Fruit fly (Drosophila melanogaster) whole organism, embryonic: ENCODE measurements around the gene CG33932.
A peak's percentile ranks its signal among the peaks of the same experiment; 100 is the strongest.

ENCODE experiments used
- Ada2b ChIP-seq: fragments of 200-800 bp; sonication (Bioruptor generic); IDR thresholded peaks from 2 replicates; pipeline ENCODE4 v1.3.6; 2022; ENCODE audit warnings: missing biosample characterization, missing genetic modification characterization
- Asciz ChIP-seq: fragments of 200-800 bp; sonication (Bioruptor generic); optimal IDR thresholded peaks from 2 replicates; lab custom pipeline; 2017; ENCODE audit warnings: missing biosample characterization, mild to moderate bottlenecking, missing genetic modification characterization, missing genetic modification reagents
- CG10321 ChIP-seq: fragments of 200-800 bp; sonication (Bioruptor generic); IDR thresholded peaks from 2 replicates; pipeline ENCODE4 v1.3.6; 2022; ENCODE audit warnings: missing biosample characterization, missing genetic modification characterization
- CG10431 ChIP-seq: fragments of 200-800 bp; sonication (Bioruptor generic); optimal IDR thresholded peaks from 3 replicates; lab custom pipeline; 2018; ENCODE audit warnings: missing biosample characterization, mild to moderate bottlenecking, missing genetic modification characterization
- CG12155 ChIP-seq: fragments of 200-800 bp; sonication (Bioruptor generic); optimal IDR thresholded peaks from 3 replicates; lab custom pipeline; 2016; ENCODE audit warnings: missing biosample characterization, missing genetic modification characterization
- CG13296 ChIP-seq: fragments of 200-800 bp; sonication (Bioruptor generic); optimal IDR thresholded peaks from 3 replicates; lab custom pipeline; 2018; ENCODE audit warnings: missing biosample characterization, mild to moderate bottlenecking, missing genetic modification characterization
- CG1529 ChIP-seq: fragments of 200-800 bp; sonication (Bioruptor generic); optimal IDR thresholded peaks from 3 replicates; lab custom pipeline; 2018; ENCODE audit warnings: missing biosample characterization, missing genetic modification characterization
- CG15514 ChIP-seq: fragments of 200-800 bp; sonication (Bioruptor generic); optimal IDR thresholded peaks from 3 replicates; lab custom pipeline; 2017; ENCODE audit warnings: missing biosample characterization, missing genetic modification characterization, mild to moderate bottlenecking, moderate library complexity, missing genetic modification reagents
- CG16815 ChIP-seq: fragments of 200-800 bp; sonication (Bioruptor generic); optimal IDR thresholded peaks from 3 replicates; lab custom pipeline; 2017; ENCODE audit warnings: missing biosample characterization, mild to moderate bottlenecking, missing genetic modification characterization
- CG2875 ChIP-seq: fragments of 200-800 bp; sonication (Bioruptor generic); optimal IDR thresholded peaks from 2 replicates; lab custom pipeline; 2017; ENCODE audit warnings: missing biosample characterization, mild to moderate bottlenecking, missing genetic modification characterization, missing genetic modification reagents
- CG31224 ChIP-seq: fragments of 200-800 bp; sonication (Bioruptor generic); IDR thresholded peaks from 2 replicates; pipeline ENCODE4 v1.3.6; 2022; ENCODE audit warnings: missing biosample characterization, missing genetic modification characterization
- CG31441 ChIP-seq: fragments of 200-800 bp; sonication (Bioruptor generic); IDR thresholded peaks from 2 replicates; pipeline ENCODE4 v1.3.6; 2022; ENCODE audit warnings: missing biosample characterization, missing genetic modification characterization
- CG4707 ChIP-seq: fragments of 200-800 bp; sonication (Bioruptor generic); optimal IDR thresholded peaks from 2 replicates; lab custom pipeline; 2018; ENCODE audit warnings: missing biosample characterization, mild to moderate bottlenecking, missing genetic modification characterization, moderate library complexity
- CG6272 ChIP-seq: fragments of 200-800 bp; sonication (Bioruptor generic); IDR thresholded peaks from 2 replicates; pipeline ENCODE4 v1.3.6; 2022; ENCODE audit warnings: missing biosample characterization, missing genetic modification characterization
- CG7786 ChIP-seq: fragments of 200-800 bp; sonication (Bioruptor generic); optimal IDR thresholded peaks from 2 replicates; lab custom pipeline; 2016; ENCODE audit warnings: missing biosample characterization, missing genetic modification characterization
- CG9437 ChIP-seq: fragments of 200-800 bp; sonication (Bioruptor generic); optimal IDR thresholded peaks from 2 replicates; lab custom pipeline; 2018; ENCODE audit warnings: missing biosample characterization, mild to moderate bottlenecking, missing genetic modification characterization
- CG9727 ChIP-seq: fragments of 200-800 bp; sonication (Bioruptor generic); optimal IDR thresholded peaks from 3 replicates; lab custom pipeline; 2017; ENCODE audit warnings: missing biosample characterization, mild to moderate bottlenecking, missing genetic modification characterization
- CkIIα-i1 ChIP-seq: fragments of 200-800 bp; sonication (Bioruptor generic); IDR thresholded peaks from 2 replicates; pipeline ENCODE4 v1.3.6; 2022; ENCODE audit warnings: missing biosample characterization, missing genetic modification characterization
- Dbx ChIP-seq: fragments of 200-800 bp; sonication (Bioruptor generic); IDR thresholded peaks from 3 replicates; pipeline ENCODE4 v1.3.6; 2022; ENCODE audit warnings: missing biosample characterization, missing genetic modification characterization
- E2f1 ChIP-seq: fragments of 200-800 bp; sonication (Bioruptor generic); IDR thresholded peaks from 2 replicates; pipeline ENCODE4 v1.3.6; 2022; ENCODE audit warnings: missing biosample characterization, missing genetic modification characterization
- HLH54F ChIP-seq: fragments of 200-800 bp; sonication (Bioruptor generic); optimal IDR thresholded peaks from 3 replicates; lab custom pipeline; 2016; ENCODE audit warnings: missing biosample characterization, missing genetic modification characterization
- MESR4 ChIP-seq: fragments of 200-800 bp; sonication (Bioruptor generic); optimal IDR thresholded peaks from 2 replicates; lab custom pipeline; 2018; ENCODE audit warnings: missing biosample characterization, mild to moderate bottlenecking, missing genetic modification characterization, moderate library complexity
- NFAT ChIP-seq: fragments of 200-800 bp; sonication (Bioruptor generic); IDR thresholded peaks from 2 replicates; pipeline ENCODE4 v1.3.6; 2022; ENCODE audit warnings: missing biosample characterization, missing genetic modification characterization
- Six4 ChIP-seq: fragments of 200-800 bp; sonication (Bioruptor generic); optimal IDR thresholded peaks from 2 replicates; lab custom pipeline; 2016; ENCODE audit warnings: missing biosample characterization, missing genetic modification characterization
- Sry-δ ChIP-seq: fragments of 200-800 bp; sonication (Bioruptor generic); optimal IDR thresholded peaks from 2 replicates; lab custom pipeline; 2016; ENCODE audit warnings: missing biosample characterization, missing genetic modification characterization
- Xbp1 ChIP-seq: fragments of 200-800 bp; sonication (Bioruptor generic); optimal IDR thresholded peaks from 3 replicates; lab custom pipeline; 2016; ENCODE audit warnings: missing biosample characterization, mild to moderate bottlenecking, missing genetic modification characterization
- btn ChIP-seq: fragments of 200-800 bp; sonication (Bioruptor generic); optimal IDR thresholded peaks from 2 replicates; lab custom pipeline; 2016; ENCODE audit warnings: missing biosample characterization, missing genetic modification characterization
- cad ChIP-seq: fragments of >200 bp; optimal IDR thresholded peaks from 2 replicates; lab custom pipeline; 2017; ENCODE audit warnings: missing biosample characterization, missing genetic modification characterization
- crc ChIP-seq: fragments of 200-800 bp; sonication (Bioruptor generic); optimal IDR thresholded peaks from 2 replicates; lab custom pipeline; 2016; ENCODE audit warnings: missing biosample characterization, missing genetic modification characterization
- cwo ChIP-seq: fragments of 200-800 bp; sonication (Bioruptor generic); optimal IDR thresholded peaks from 3 replicates; lab custom pipeline; 2017; ENCODE audit warnings: missing biosample characterization, missing genetic modification characterization, mild to moderate bottlenecking, moderate library complexity, missing genetic modification reagents
- dan ChIP-seq: fragments of 200-800 bp; sonication (Bioruptor generic); IDR thresholded peaks from 2 replicates; pipeline ENCODE4 v1.3.6; 2022; ENCODE audit warnings: missing biosample characterization, missing genetic modification characterization
- esg ChIP-seq: fragments of 200-800 bp; sonication (Bioruptor generic); conservative IDR thresholded peaks from 2 replicates; pipeline ENCODE4 v1.3.6; 2022; ENCODE audit warnings: missing biosample characterization, missing genetic modification characterization
- ind ChIP-seq: fragments of 200-800 bp; sonication (Bioruptor generic); optimal IDR thresholded peaks from 3 replicates; lab custom pipeline; 2016; ENCODE audit warnings: missing biosample characterization, missing genetic modification characterization
- knrl ChIP-seq: fragments of 200-800 bp; sonication (Bioruptor generic); IDR thresholded peaks from 3 replicates; pipeline ENCODE4 v1.3.6; 2022; ENCODE audit warnings: missing biosample characterization, missing genetic modification characterization; ENCODE audit not compliant: partially characterized antibody
- lab ChIP-seq: fragments of 200-800 bp; sonication (Bioruptor generic); optimal IDR thresholded peaks from 3 replicates; lab custom pipeline; 2017; ENCODE audit warnings: missing biosample characterization, missing genetic modification characterization, mild to moderate bottlenecking, moderate library complexity, missing genetic modification reagents
- lilli ChIP-seq: fragments of 200-800 bp; sonication (Bioruptor generic); optimal IDR thresholded peaks from 3 replicates; lab custom pipeline; 2016; ENCODE audit warnings: missing biosample characterization, missing genetic modification characterization
- nom ChIP-seq: fragments of 200-800 bp; sonication (Bioruptor generic); optimal IDR thresholded peaks from 2 replicates; lab custom pipeline; 2017; ENCODE audit warnings: missing biosample characterization, missing genetic modification characterization, mild to moderate bottlenecking, moderate library complexity, missing genetic modification reagents
- oc ChIP-seq: fragments of 200-800 bp; sonication (Bioruptor generic); optimal IDR thresholded peaks from 2 replicates; lab custom pipeline; 2018; ENCODE audit warnings: missing biosample characterization, mild to moderate bottlenecking, missing genetic modification characterization, moderate library complexity
- pan ChIP-seq, 4 experiments: fragments of >200 bp in 3 of 4; fragments of 200-800 bp in 1 of 4; sonication (Bioruptor generic) in 1 of 4; optimal IDR thresholded peaks in 3 of 4; IDR thresholded peaks in 1 of 4; 2 replicates each; pipeline versions ENCODE4 v1.3.6 to Lab custom; 2017 to 2022; ENCODE audit warnings: missing biosample characterization in 2 of 4, missing genetic modification characterization in 2 of 4, mixed read lengths in 1 of 4
- pb ChIP-seq: fragments of 200-800 bp; sonication (Bioruptor generic); optimal IDR thresholded peaks from 3 replicates; lab custom pipeline; 2016; ENCODE audit warnings: missing biosample characterization, missing genetic modification characterization
- pros ChIP-seq: fragments of 200-800 bp; sonication (Bioruptor generic); optimal IDR thresholded peaks from 3 replicates; lab custom pipeline; 2019; ENCODE audit warnings: missing biosample characterization, mild to moderate bottlenecking, missing genetic modification characterization, moderate library complexity
- ro ChIP-seq: fragments of 200-800 bp; sonication (Bioruptor generic); IDR thresholded peaks from 2 replicates; pipeline ENCODE4 v1.3.6; 2022; ENCODE audit warnings: missing biosample characterization, missing genetic modification characterization
- row ChIP-seq: fragments of 200-800 bp; sonication (Bioruptor generic); IDR thresholded peaks from 3 replicates; pipeline ENCODE4 v1.3.6; 2022; ENCODE audit warnings: missing biosample characterization, missing genetic modification characterization
- salm ChIP-seq: fragments of 200-800 bp; sonication (Bioruptor generic); optimal IDR thresholded peaks from 2 replicates; lab custom pipeline; 2018; ENCODE audit warnings: missing biosample characterization, mild to moderate bottlenecking, missing genetic modification characterization
- scrt ChIP-seq: fragments of 200-800 bp; sonication (Bioruptor generic); optimal IDR thresholded peaks from 2 replicates; lab custom pipeline; 2018; ENCODE audit warnings: missing biosample characterization, mild to moderate bottlenecking, missing genetic modification characterization, moderate library complexity
- trem ChIP-seq: fragments of 200-800 bp; optimal IDR thresholded peaks from 3 replicates; lab custom pipeline; 2019; ENCODE audit warnings: missing biosample characterization, mild to moderate bottlenecking, missing genetic modification characterization, moderate library complexity
- vvl ChIP-seq: fragments of 200-800 bp; sonication (Bioruptor generic); IDR thresholded peaks from 2 replicates; pipeline ENCODE4 v1.3.6; 2022; ENCODE audit warnings: missing biosample characterization, missing genetic modification characterization
- wdn ChIP-seq: fragments of 200-800 bp; sonication (Bioruptor generic); IDR thresholded peaks from 2 replicates; pipeline ENCODE4 v1.3.6; 2022; ENCODE audit warnings: missing biosample characterization, missing genetic modification characterization
- wor ChIP-seq: fragments of 200-800 bp; sonication (Bioruptor generic); IDR thresholded peaks from 2 replicates; pipeline ENCODE4 v1.3.6; 2022; ENCODE audit warnings: missing biosample characterization, missing genetic modification characterization
- zen ChIP-seq: fragments of 200-800 bp; sonication (Bioruptor generic); optimal IDR thresholded peaks from 3 replicates; lab custom pipeline; 2018; ENCODE audit warnings: missing biosample characterization, mild to moderate bottlenecking, missing genetic modification characterization, moderate library complexity

Gene CG33932

dm6 chrX:19744003-19744488 is at the start of gene CG33932, which contains the start of the genes CG18809, COX6B and Rpp20 (continued):
- no peak for TF ChIP-seq Ada2b (GFP tag; lab: Robert Waterston, UW)
- peak; percentile 25 for TF ChIP-seq CG16815
- peak; percentile 70 for TF ChIP-seq HLH54F (GFP tag; lab: Kevin White, UChicago)
- TF ChIP-seq knrl (GFP tag; lab: Robert Waterston, UW): peak; percentile 96
- TF ChIP-seq nom: peak; percentile 42
- TF ChIP-seq btn (GFP tag; lab: Kevin White, UChicago): no peak
- peak; percentile 53 for TF ChIP-seq CG9727 (GFP tag; lab: Kevin White, UChicago)
- no peak for TF ChIP-seq CG2875 (GFP tag; lab: Kevin White, UChicago)
- TF ChIP-seq CG10321 (GFP tag; lab: Robert Waterston, UW): peak; percentile 46; the same call in 1 of the 2 replicates
- peak; percentile 77 for TF ChIP-seq lilli (GFP tag; lab: Kevin White, UChicago)
- TF ChIP-seq CG13296: peak; percentile 49
- peak; percentile 66 for TF ChIP-seq wdn (GFP tag; lab: Robert Waterston, UW)
- TF ChIP-seq ind (GFP tag; lab: Kevin White, UChicago): peak; percentile 59
- TF ChIP-seq wor: no peak
- TF ChIP-seq MESR4 (GFP tag; lab: Kevin White, UChicago): peak; percentile 97
- TF ChIP-seq cad (GFP tag; lab: Kevin White, UChicago): no peak
- peak; percentile 68 for TF ChIP-seq row
- peak; percentile 74 for TF ChIP-seq Xbp1 (GFP tag; lab: Kevin White, UChicago)
- peak; percentile 80 for TF ChIP-seq lab (GFP tag; lab: Kevin White, UChicago)
- TF ChIP-seq CG4707: no peak
- no peak for TF ChIP-seq Asciz (GFP tag; lab: Kevin White, UChicago)
- no peak for TF ChIP-seq pros (GFP tag; lab: Kevin White, UChicago)
- no peak for TF ChIP-seq CkIIα-i1 (GFP tag; lab: Robert Waterston, UW)
- no peak for TF ChIP-seq CG1529 (GFP tag; lab: Kevin White, UChicago)
- peak; percentile 95 for TF ChIP-seq CG12155 (GFP tag; lab: Kevin White, UChicago)
- peak; percentile 100 for TF ChIP-seq Sry-δ (GFP tag; lab: Kevin White, UChicago)
- peak; percentile 65 for TF ChIP-seq CG6272 (GFP tag; lab: Robert Waterston, UW)
- TF ChIP-seq CG7786 (GFP tag; lab: Kevin White, UChicago): peak; percentile 84
- peak; percentile 90 for TF ChIP-seq Dbx (GFP tag; lab: Robert Waterston, UW)
- no peak for TF ChIP-seq cwo (GFP tag; lab: Kevin White, UChicago)
- peak; percentile 77 for TF ChIP-seq vvl (GFP tag; lab: Robert Waterston, UW)
- no peak for TF ChIP-seq oc
- TF ChIP-seq trem (tag; lab: Kevin White, UChicago): peak; percentile 73
- no peak for TF ChIP-seq ro (GFP tag; lab: Robert Waterston, UW)
- TF ChIP-seq pan (optimal IDR thresholded peaks at IDR 0.05; lab: Kevin White, UChicago): no peak
- TF ChIP-seq pan (GFP tag; optimal IDR thresholded peaks at IDR 0.05 in 1 of 2, IDR thresholded peaks at IDR 0.05 in 1 of 2): peak in 1 of 2 experiments; percentile 59
- peak; percentile 42 for TF ChIP-seq crc (GFP tag; lab: Kevin White, UChicago)
- TF ChIP-seq CG10431: no peak
- TF ChIP-seq CG31224: 0 out of 2 replicates have a peak, but pooled peaks have one; percentile 24
- peak; percentile 45 for TF ChIP-seq zen (tag; lab: Kevin White, UChicago)
- TF ChIP-seq CG9437: no peak
- no peak for TF ChIP-seq Six4 (GFP tag; lab: Kevin White, UChicago)
- no peak for TF ChIP-seq dan (GFP tag; lab: Robert Waterston, UW)
- TF ChIP-seq CG15514 (GFP tag; lab: Kevin White, UChicago): peak; percentile 89
- no peak for TF ChIP-seq esg (GFP tag; lab: Robert Waterston, UW)
- TF ChIP-seq CG31441 (GFP tag; lab: Robert Waterston, UW): no peak; the same call in 1 of the 2 replicates
- TF ChIP-seq NFAT (GFP tag; lab: Robert Waterston, UW): peak; percentile 72
- TF ChIP-seq pb: peak; percentile 28
- no peak for TF ChIP-seq salm (tag; lab: Kevin White, UChicago)
- TF ChIP-seq E2f1 (GFP tag; lab: Robert Waterston, UW): no peak
- no peak for TF ChIP-seq scrt (GFP tag; lab: Kevin White, UChicago)
